Worm (Caenorhabditis elegans) whole organism, L4/young adult: Measurements from ENCODE around the gene srt-74.

Source experiments
- W03F9.2 ChIP-seq: fragments of 150-350 bp; optimal IDR thresholded peaks from 2 replicates; lab custom pipeline; 2014; ENCODE audit warnings: missing biosample characterization, missing genetic modification characterization
- dao-5 ChIP-seq: sonication (generic microtip); optimal IDR thresholded peaks from 2 replicates; lab custom pipeline; 2016; ENCODE audit warnings: missing genotype, missing genetic modification characterization, moderate library complexity, missing compliant biosample characterization
- him-1 ChIP-seq: sonication (generic microtip); optimal IDR thresholded peaks from 2 replicates; lab custom pipeline; 2016; ENCODE audit warnings: missing genotype, missing genetic modification reagents, missing genetic modification characterization, missing compliant biosample characterization

DNA sequence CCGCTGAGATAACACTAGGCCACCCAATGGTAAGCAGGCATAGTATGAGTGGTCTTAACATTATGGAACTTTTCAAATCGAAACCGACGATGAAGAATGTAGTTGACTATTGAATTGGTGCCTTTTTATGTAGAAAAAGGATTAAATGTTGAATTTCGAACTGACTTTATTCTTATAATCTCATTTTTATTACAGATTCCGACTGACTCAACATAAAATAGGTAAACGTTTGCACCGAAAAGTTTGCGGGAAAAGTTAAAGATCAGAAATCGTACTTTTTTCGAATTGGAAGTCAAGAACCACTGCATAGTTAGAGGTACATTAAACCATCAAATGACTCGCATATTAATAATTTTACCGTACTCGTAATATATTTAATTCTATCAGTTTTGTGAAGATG lies 27.9 kb downstream of the srt-74 start, which contains the start of gene K02E11.7:
- TF ChIP-seq W03F9.2 (no peak), him-1 (no peak), dao-5 (tag; lab: Kevin White, UChicago) (no peak)
